Worm (Caenorhabditis elegans) whole organism, L4/young adult: ENCODE results near the gene C02D5.4.

Experiments
- W03F9.2 ChIP-seq: fragments of 150-350 bp; optimal IDR thresholded peaks from 2 replicates; lab custom pipeline; 2014; ENCODE audit warnings: missing biosample characterization, missing genetic modification characterization
- dao-5 ChIP-seq: sonication (generic microtip); optimal IDR thresholded peaks from 2 replicates; lab custom pipeline; 2016; ENCODE audit warnings: missing genotype, missing genetic modification characterization, moderate library complexity, missing compliant biosample characterization
- him-1 ChIP-seq: sonication (generic microtip); optimal IDR thresholded peaks from 2 replicates; lab custom pipeline; 2016; ENCODE audit warnings: missing genotype, missing genetic modification reagents, missing genetic modification characterization, missing compliant biosample characterization

DNA sequence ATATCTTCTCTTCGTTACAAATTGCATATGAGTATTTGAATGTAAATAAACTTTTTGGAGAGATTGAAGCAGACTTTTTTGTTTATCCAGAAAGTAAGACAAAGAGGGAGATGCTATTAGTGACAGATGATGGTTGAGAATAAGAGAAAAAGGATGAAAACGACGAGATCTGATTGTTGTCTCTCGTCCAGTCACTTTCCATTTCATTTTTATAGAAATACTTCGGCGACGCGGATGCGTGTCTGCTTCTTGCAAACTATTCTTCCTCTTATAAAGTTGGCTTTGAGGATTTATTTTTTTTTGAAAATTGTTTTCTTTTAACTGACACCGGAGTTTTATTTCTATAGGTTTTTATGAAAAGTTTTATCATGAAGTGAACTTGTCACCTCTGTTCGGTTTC lies 3.7 kb downstream of the C02D5.4 start:
- TF ChIP-seq him-1 (no peak), dao-5 (tag; lab: Kevin White, UChicago) (no peak), W03F9.2 (tag; lab: Kevin White, UChicago) (no peak)
